Worm (Caenorhabditis elegans): ENCODE measurements around the gene sre-37.
"Not testable (repeated sequence)": the region's sequence is repeated elsewhere in the genome, so short reads cannot be mapped to it uniquely, and the experiment has no call there.

The sre-37 gene

ce11 chrII:12441164-12441563 lies 24.5 kb upstream of the sre-37 start, which contains the start of gene Y57A10C.10:
Gene Y57A10C.10 (minus strand): TSS chrII:12441264.
- TF ChIP-seq med-1 (GFP tag; optimal IDR thresholded peaks at IDR 0.05; ENCODE audit: insufficient read depth); flt-1 (GFP tag; IDR thresholded peaks at IDR 0.05); ztf-29 (GFP tag; IDR thresholded peaks at IDR 0.05): not testable (repeated sequence)

ce11 chrII:12444679-12445376 lies 20.8 kb upstream of the sre-37 start, which contains the start of the genes W05H5.1 and pitr-6:
Gene W05H5.1 (minus strand): TSS chrII:12444779.
Gene pitr-6 (plus strand): TSS chrII:12445326.
- TF ChIP-seq T22C8.4 (GFP tag; IDR thresholded peaks at IDR 0.05), result no peak
- TF ChIP-seq med-1 (GFP tag; optimal IDR thresholded peaks at IDR 0.05; ENCODE audit: insufficient read depth), result no peak
- no peak for TF ChIP-seq cog-1 (tag; optimal IDR thresholded peaks at IDR 0.05)
- no peak for TF ChIP-seq ref-1 (GFP tag; conservative IDR thresholded peaks at IDR 0.05)
- TF ChIP-seq tab-1 (GFP tag; IDR thresholded peaks at IDR 0.05), result no peak
- no peak for TF ChIP-seq klf-2 (GFP tag; conservative IDR thresholded peaks at IDR 0.05)
- TF ChIP-seq ztf-29 (GFP tag; IDR thresholded peaks at IDR 0.05), result no peak
- no peak for TF ChIP-seq flt-1 (GFP tag; IDR thresholded peaks at IDR 0.05)
- TF ChIP-seq ztf-23 (GFP tag; IDR thresholded peaks at IDR 0.05), result no peak

ce11 chrII:12448241-12448640 lies 17.4 kb upstream of the sre-37 start, which contains the start of gene srh-27:
Gene srh-27 (plus strand): TSS chrII:12448541.
- TF ChIP-seq klf-2 (GFP tag; conservative IDR thresholded peaks at IDR 0.05), result no peak
- TF ChIP-seq ztf-29 (GFP tag; IDR thresholded peaks at IDR 0.05), result no peak
- TF ChIP-seq tab-1 (GFP tag; IDR thresholded peaks at IDR 0.05), result no peak
- TF ChIP-seq ztf-23 (GFP tag; IDR thresholded peaks at IDR 0.05), result no peak
- TF ChIP-seq med-1 (GFP tag; optimal IDR thresholded peaks at IDR 0.05; ENCODE audit: insufficient read depth), result no peak
- TF ChIP-seq ref-1 (GFP tag; conservative IDR thresholded peaks at IDR 0.05), result no peak

ce11 chrII:12449849-12450248 lies 15.8 kb upstream of the sre-37 start, which contains the start of gene sre-34:
Gene sre-34 (plus strand): TSS chrII:12450149.
- TF ChIP-seq klf-2 (GFP tag; conservative IDR thresholded peaks at IDR 0.05) (no peak), ref-1 (GFP tag; conservative IDR thresholded peaks at IDR 0.05) (no peak), flt-1 (GFP tag; IDR thresholded peaks at IDR 0.05) (no peak), ztf-23 (GFP tag; IDR thresholded peaks at IDR 0.05) (no peak), T22C8.4 (GFP tag; IDR thresholded peaks at IDR 0.05) (no peak), ztf-29 (GFP tag; IDR thresholded peaks at IDR 0.05) (no peak)

ce11 chrII:12452754-12453352 lies 12.8 kb upstream of the sre-37 start, which contains the start of the genes sre-35 and sre-33:
Gene sre-35 (minus strand): TSS chrII:12452854.
Gene sre-33 (plus strand): TSS chrII:12453302.
- no peak for TF ChIP-seq cog-1 (tag; optimal IDR thresholded peaks at IDR 0.05)
- TF ChIP-seq tab-1 (GFP tag; IDR thresholded peaks at IDR 0.05), result no peak
- no peak for TF ChIP-seq ztf-29 (GFP tag; IDR thresholded peaks at IDR 0.05)
- no peak for TF ChIP-seq ztf-23 (GFP tag; IDR thresholded peaks at IDR 0.05)
- TF ChIP-seq flt-1 (GFP tag; IDR thresholded peaks at IDR 0.05), result no peak
- no peak for TF ChIP-seq med-1 (GFP tag; optimal IDR thresholded peaks at IDR 0.05; ENCODE audit: insufficient read depth)
- TF ChIP-seq ref-1 (GFP tag; conservative IDR thresholded peaks at IDR 0.05), result no peak
- TF ChIP-seq klf-2 (GFP tag; conservative IDR thresholded peaks at IDR 0.05), result no peak
- no peak for TF ChIP-seq T22C8.4 (GFP tag; IDR thresholded peaks at IDR 0.05)

ce11 chrII:12456633-12457032 lies 9.0 kb upstream of the sre-37 start, which contains the start of gene sre-32:
Gene sre-32 (minus strand): TSS chrII:12456733.
- no peak for TF ChIP-seq ref-1 (GFP tag; conservative IDR thresholded peaks at IDR 0.05)
- 0 out of 2 replicates have a peak, but pooled peaks have one; percentile 42 for TF ChIP-seq tab-1 (GFP tag; IDR thresholded peaks at IDR 0.05)
- no peak for TF ChIP-seq ztf-29 (GFP tag; IDR thresholded peaks at IDR 0.05)
- TF ChIP-seq T22C8.4 (GFP tag; IDR thresholded peaks at IDR 0.05), result no peak
- TF ChIP-seq ztf-23 (GFP tag; IDR thresholded peaks at IDR 0.05), result no peak

ce11 chrII:12457275-12457674 lies 8.4 kb upstream of the sre-37 start, which contains the start of gene sre-38:
Gene sre-38 (plus strand): TSS chrII:12457575.
- TF ChIP-seq T22C8.4 (GFP tag; IDR thresholded peaks at IDR 0.05) (no peak), cog-1 (tag; optimal IDR thresholded peaks at IDR 0.05) (no peak), ztf-29 (GFP tag; IDR thresholded peaks at IDR 0.05) (no peak), ztf-23 (GFP tag; IDR thresholded peaks at IDR 0.05) (no peak), flt-1 (GFP tag; IDR thresholded peaks at IDR 0.05) (no peak), tab-1 (GFP tag; IDR thresholded peaks at IDR 0.05) (no peak), med-1 (GFP tag; optimal IDR thresholded peaks at IDR 0.05; ENCODE audit: insufficient read depth) (no peak), klf-2 (GFP tag; conservative IDR thresholded peaks at IDR 0.05) (no peak), ref-1 (GFP tag; conservative IDR thresholded peaks at IDR 0.05) (no peak)

- 0 out of 2 replicates have a peak, but pooled peaks have one; percentile 44 for TF ChIP-seq ztf-23 (GFP tag; IDR thresholded peaks at IDR 0.05)
- no peak for TF ChIP-seq klf-2 (GFP tag; conservative IDR thresholded peaks at IDR 0.05)
- no peak for TF ChIP-seq ztf-29 (GFP tag; IDR thresholded peaks at IDR 0.05)
- TF ChIP-seq tab-1 (GFP tag; IDR thresholded peaks at IDR 0.05), result no peak
- no peak for TF ChIP-seq ref-1 (GFP tag; conservative IDR thresholded peaks at IDR 0.05)
- no peak for TF ChIP-seq T22C8.4 (GFP tag; IDR thresholded peaks at IDR 0.05)
- TF ChIP-seq cog-1 (tag; optimal IDR thresholded peaks at IDR 0.05), result peak; percentile 48
Measured at ce11 chrII:12459422-12459821, 6.2 kb upstream of the sre-37 start, which contains the start of gene tag-281. Gene tag-281 (plus strand): TSS chrII:12459761.

- TF ChIP-seq T22C8.4 (GFP tag; IDR thresholded peaks at IDR 0.05), result no peak
Measured at ce11 chrII:12460602-12461453, 4.8 kb upstream of the sre-37 start, which contains the start of gene tag-280. Gene tag-280 (plus strand): TSS chrII:12460652.

All from whole organism, midembryonic.